Worm (Caenorhabditis elegans): ENCODE measurements around the gene ugt-12.

ce11 chrV:4920690-4921152 lies 31.3 kb upstream of the ugt-12 start, which contains the start of the genes C02E7.8 and srh-23:
- no peak for TF ChIP-seq ham-2 (GFP tag; optimal IDR thresholded peaks at IDR 0.05)
- TF ChIP-seq ztf-11 (tag; optimal IDR thresholded peaks at IDR 0.05): no peak
- TF ChIP-seq mab-5 (tag; optimal IDR thresholded peaks at IDR 0.05): no peak
- TF ChIP-seq lin-13 (tag; optimal IDR thresholded peaks at IDR 0.05): no peak
- TF ChIP-seq sptf-1 (tag; optimal IDR thresholded peaks at IDR 0.05): no peak
- TF ChIP-seq snpc-4 (tag; optimal IDR thresholded peaks at IDR 0.05): no peak
- no peak for TF ChIP-seq zip-8 (tag; optimal IDR thresholded peaks at IDR 0.05)
- no peak for TF ChIP-seq ceh-43 (GFP tag; optimal IDR thresholded peaks at IDR 0.05)
- no peak for TF ChIP-seq elt-3 (tag; optimal IDR thresholded peaks at IDR 0.05)
- TF ChIP-seq nhr-76 (tag; optimal IDR thresholded peaks at IDR 0.05): no peak

Data from whole organism, mixed stage, embryonic.